Fruit fly (Drosophila melanogaster) whole organism, adult: ENCODE data around the gene sowah.
A peak's percentile ranks its signal among the peaks of the same experiment; 100 is the strongest.

Source experiments
- CG11617 ChIP-seq: fragments of 200-800 bp; sonication (Bioruptor generic); optimal IDR thresholded peaks from 2 replicates; lab custom pipeline; 2017; ENCODE audit warnings: mild to moderate bottlenecking, missing biosample characterization, missing genetic modification reagents, missing genetic modification characterization
- CG12768 ChIP-seq: fragments of 200-800 bp; sonication (Bioruptor generic); optimal IDR thresholded peaks from 2 replicates; lab custom pipeline; 2017; ENCODE audit warnings: missing biosample characterization, missing genetic modification characterization, mild to moderate bottlenecking, moderate library complexity, missing genetic modification reagents
- CG14711 ChIP-seq: fragments of 200-800 bp; sonication (Bioruptor generic); optimal IDR thresholded peaks from 2 replicates; lab custom pipeline; 2018; ENCODE audit warnings: missing biosample characterization, mild to moderate bottlenecking, missing genetic modification characterization, moderate library complexity
- CG1620 ChIP-seq: fragments of 200-800 bp; sonication (Bioruptor generic); optimal IDR thresholded peaks from 2 replicates; lab custom pipeline; 2016; ENCODE audit warnings: missing biosample characterization, missing genetic modification characterization
- CG33017 ChIP-seq: fragments of 200-800 bp; sonication (Bioruptor generic); optimal IDR thresholded peaks from 2 replicates; lab custom pipeline; 2018; ENCODE audit warnings: missing biosample characterization, mild to moderate bottlenecking, missing genetic modification characterization, moderate library complexity
- CG5204 ChIP-seq: fragments of 200-800 bp; sonication (Bioruptor generic); optimal IDR thresholded peaks from 2 replicates; lab custom pipeline; 2016; ENCODE audit warnings: missing biosample characterization, missing genetic modification characterization
- CG7045 ChIP-seq: fragments of 200-800 bp; sonication (Bioruptor generic); optimal IDR thresholded peaks from 2 replicates; lab custom pipeline; 2017; ENCODE audit warnings: missing biosample characterization, mild to moderate bottlenecking, missing genetic modification characterization
- CG7101 ChIP-seq: fragments of 200-800 bp; sonication (Bioruptor generic); optimal IDR thresholded peaks from 2 replicates; lab custom pipeline; 2018; ENCODE audit warnings: missing biosample characterization, mild to moderate bottlenecking, missing genetic modification characterization, moderate library complexity
- Clk ChIP-seq: fragments of 200-800 bp; sonication (Bioruptor generic); optimal IDR thresholded peaks from 2 replicates; lab custom pipeline; 2017; ENCODE audit warnings: missing biosample characterization, missing genetic modification characterization
- Crg-1 ChIP-seq: fragments of 200-800 bp; sonication (Bioruptor generic); optimal IDR thresholded peaks from 2 replicates; lab custom pipeline; 2016; ENCODE audit warnings: missing biosample characterization, missing genetic modification characterization
- Hr96 ChIP-seq: fragments of 200-800 bp; sonication (Bioruptor generic); optimal IDR thresholded peaks from 2 replicates; lab custom pipeline; 2016; ENCODE audit warnings: missing biosample characterization, missing genetic modification characterization
- Mnt ChIP-seq: fragments of 200-800 bp; sonication (Bioruptor generic); optimal IDR thresholded peaks from 2 replicates; lab custom pipeline; 2016; ENCODE audit warnings: missing biosample characterization, mild to moderate bottlenecking, missing genetic modification characterization
- bab1 ChIP-seq: fragments of 200-800 bp; sonication (Bioruptor generic); optimal IDR thresholded peaks from 3 replicates; lab custom pipeline; 2019; ENCODE audit warnings: missing biosample characterization, mild to moderate bottlenecking, missing genetic modification characterization, moderate library complexity
- cic ChIP-seq: fragments of 200-800 bp; sonication (Bioruptor generic); optimal IDR thresholded peaks from 2 replicates; lab custom pipeline; 2017; ENCODE audit warnings: missing biosample characterization, mild to moderate bottlenecking, missing genetic modification characterization, moderate library complexity
- cnc ChIP-seq, 2 experiments: fragments of >200 bp; optimal IDR thresholded peaks; 2 replicates each; lab custom pipeline; 2017
- kay ChIP-seq: fragments of 200-800 bp; sonication (Bioruptor generic); peaks from one replicate; lab custom pipeline; 2016; ENCODE audit warnings: missing biosample characterization, missing genetic modification characterization, borderline replicate concordance
- ovo ChIP-seq: fragments of 200-800 bp; sonication (Bioruptor generic); optimal IDR thresholded peaks from 2 replicates; lab custom pipeline; 2016; ENCODE audit warnings: missing biosample characterization, missing genetic modification characterization
- pad ChIP-seq: fragments of 200-800 bp; sonication (Bioruptor generic); optimal IDR thresholded peaks from 3 replicates; lab custom pipeline; 2017; ENCODE audit warnings: missing biosample characterization, missing genetic modification characterization, mild to moderate bottlenecking, moderate library complexity, missing genetic modification reagents
- tj ChIP-seq: fragments of 200-800 bp; sonication (Bioruptor generic); optimal IDR thresholded peaks from 3 replicates; lab custom pipeline; 2017; ENCODE audit warnings: missing biosample characterization, mild to moderate bottlenecking, missing genetic modification characterization, moderate library complexity
- toe ChIP-seq: fragments of 200-800 bp; sonication (Bioruptor generic); optimal IDR thresholded peaks from 2 replicates; lab custom pipeline; 2016; ENCODE audit warnings: missing biosample characterization, missing genetic modification characterization

sowah gene

DNA sequence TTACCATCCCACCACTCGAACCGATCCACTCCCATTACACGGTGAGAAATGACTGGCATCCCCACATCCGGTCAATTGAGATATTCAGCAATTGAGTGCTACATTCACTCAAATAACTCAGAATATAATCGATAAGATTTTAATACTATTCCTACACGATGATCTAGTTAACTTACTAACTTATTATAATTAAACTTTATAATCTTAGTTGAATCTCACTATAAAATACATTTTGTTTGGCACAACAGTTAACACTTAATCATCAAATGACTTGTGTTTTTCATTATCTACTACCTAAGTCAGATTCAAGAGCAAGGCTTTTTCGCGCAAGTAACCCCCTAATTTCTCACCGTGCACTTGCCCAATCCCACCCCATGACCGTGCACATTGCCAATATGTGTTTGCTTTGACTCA lies 77.0 kb downstream of the sowah start:
- TF ChIP-seq CG5204 (GFP tag; lab: Kevin White, UChicago), result peak; percentile 27
- TF ChIP-seq kay, result no peak

DNA sequence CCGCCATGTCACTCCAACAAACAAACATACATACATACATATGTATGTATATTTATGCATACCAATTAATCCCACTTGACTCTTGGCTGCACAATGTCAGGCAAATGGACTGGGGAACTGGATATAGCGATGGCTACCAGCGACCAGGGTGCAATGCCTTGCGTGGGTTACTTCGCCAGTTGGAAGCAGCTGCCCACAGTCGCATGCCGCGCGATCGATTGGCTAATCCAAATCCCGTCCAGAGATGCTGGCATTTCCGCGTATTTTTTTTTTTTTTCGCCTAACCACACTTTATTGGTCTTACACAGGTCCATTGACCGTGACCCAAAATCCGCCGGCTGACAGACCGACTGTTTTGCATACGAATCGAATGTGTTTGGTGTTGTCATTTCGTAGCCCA lies 78.1 kb downstream of the sowah start:
- TF ChIP-seq CG12768, result no peak
- no peak for TF ChIP-seq ovo (GFP tag; lab: Kevin White, UChicago)
- no peak for TF ChIP-seq Hr96 (GFP tag; lab: Kevin White, UChicago)

DNA sequence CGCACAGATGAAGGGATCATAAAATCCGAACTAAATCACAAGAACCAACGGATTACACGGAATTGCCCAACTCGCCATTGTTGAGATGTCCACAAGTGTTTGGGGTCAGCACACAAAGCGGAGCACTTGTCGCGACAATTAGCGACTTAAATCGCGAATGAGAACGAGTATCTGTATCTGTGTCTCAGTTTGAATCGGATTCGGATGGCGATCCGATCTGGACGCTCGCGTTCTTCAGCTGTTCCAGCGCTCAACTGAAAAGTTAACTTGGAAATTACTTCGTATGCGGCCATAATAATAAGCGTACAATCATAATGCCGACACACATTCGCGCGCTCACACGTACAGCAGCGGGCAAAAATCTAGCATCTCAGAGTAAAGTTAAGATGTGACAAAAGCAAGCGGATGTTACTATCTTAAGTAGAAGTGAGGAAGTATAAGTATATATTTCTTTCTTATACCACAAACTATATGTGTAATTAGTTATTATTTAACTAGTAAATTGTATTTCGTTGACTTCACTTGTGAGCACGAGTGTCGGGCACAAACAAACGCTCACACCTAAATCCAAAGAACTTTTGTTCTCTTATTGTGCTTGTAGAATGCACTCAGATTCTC lies 81.8 kb downstream of the sowah start, which contains the start of gene CG10660:
Gene CG10660, minus strand, starts transcription at position 259 of the 618 bp plus-strand sequence.
- TF ChIP-seq bab1 (peak; percentile 88), kay (peak; percentile 95), Hr96 (GFP tag; lab: Kevin White, UChicago) (peak; percentile 64), tj (GFP tag; lab: Kevin White, UChicago) (peak; percentile 66), cnc (optimal IDR thresholded peaks at IDR 0.05; lab: Kevin White, UChicago) (no peak), Crg-1 (GFP tag; lab: Kevin White, UChicago) (peak; percentile 56), CG33017 (tag; lab: Kevin White, UChicago) (peak; percentile 96), CG1620 (GFP tag; lab: Kevin White, UChicago) (peak; percentile 54), CG7101 (peak; percentile 94), CG7045 (GFP tag; lab: Kevin White, UChicago) (peak; percentile 88), Mnt (GFP tag; lab: Kevin White, UChicago) (peak; percentile 68), ovo (GFP tag; lab: Kevin White, UChicago) (no peak), CG11617 (peak; percentile 86), CG12768 (peak; percentile 90), toe (GFP tag; lab: Kevin White, UChicago) (peak; percentile 58), Clk (GFP tag; lab: Kevin White, UChicago) (peak; percentile 74), cic (peak; percentile 47), CG14711 (tag; lab: Kevin White, UChicago) (peak; percentile 89), CG5204 (GFP tag; lab: Kevin White, UChicago) (peak; percentile 89), pad (GFP tag; lab: Kevin White, UChicago) (peak; percentile 58)

DNA sequence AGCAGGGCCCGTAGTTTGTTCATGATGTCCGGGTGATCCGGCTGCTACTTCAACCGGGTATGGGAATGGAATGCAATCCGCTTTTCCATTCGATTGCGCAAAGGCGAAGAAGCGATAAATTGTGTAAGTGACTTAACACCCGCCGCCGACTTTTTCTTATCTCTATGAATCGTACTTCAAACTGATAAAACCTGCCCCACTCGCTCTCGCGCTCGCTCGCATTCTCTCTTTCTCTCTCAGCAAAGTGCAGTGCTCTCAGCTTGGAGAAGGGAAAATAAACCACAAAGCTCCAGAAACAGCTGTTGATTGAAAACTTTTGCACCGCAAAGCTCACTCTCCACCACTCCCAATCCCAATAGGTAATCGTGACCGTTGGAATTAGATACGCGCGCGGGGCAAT lies 82.4 kb downstream of the sowah start:
- TF ChIP-seq tj (GFP tag; lab: Kevin White, UChicago) (no peak), CG7101 (no peak), bab1 (no peak), CG5204 (GFP tag; lab: Kevin White, UChicago) (no peak), toe (GFP tag; lab: Kevin White, UChicago) (no peak), cnc (optimal IDR thresholded peaks at IDR 0.05; lab: Kevin White, UChicago) (no peak), CG12768 (no peak), cic (no peak), CG7045 (GFP tag; lab: Kevin White, UChicago) (no peak), Clk (GFP tag; lab: Kevin White, UChicago) (no peak)
